Fruit fly (Drosophila melanogaster): ENCODE data around the gene pHCl-2.

dm6 chr3R:31325055-31325454 lies 19.9 kb upstream of the pHCl-2 start:
- TF ChIP-seq psq (optimal IDR thresholded peaks at IDR 0.05) (no peak), Sin3A (optimal IDR thresholded peaks at IDR 0.05) (no peak)

Data from Kc167 (cell line).